Fruit fly (Drosophila melanogaster) whole organism, embryonic: ENCODE measurements around the gene Unc-115b.

Experiments used
- ATbp ChIP-seq: fragments of 200-800 bp; sonication (Bioruptor generic); optimal IDR thresholded peaks from 2 replicates; lab custom pipeline; 2017; ENCODE audit warnings: missing biosample characterization, mild to moderate bottlenecking, missing genetic modification characterization, missing genetic modification reagents
- B-H2 ChIP-seq: fragments of 200-800 bp; sonication (Bioruptor generic); optimal IDR thresholded peaks from 2 replicates; lab custom pipeline; 2018; ENCODE audit warnings: missing biosample characterization, mild to moderate bottlenecking, missing genetic modification characterization
- CG10431 ChIP-seq: fragments of 200-800 bp; sonication (Bioruptor generic); optimal IDR thresholded peaks from 3 replicates; lab custom pipeline; 2018; ENCODE audit warnings: missing biosample characterization, mild to moderate bottlenecking, missing genetic modification characterization
- CG12155 ChIP-seq: fragments of 200-800 bp; sonication (Bioruptor generic); optimal IDR thresholded peaks from 3 replicates; lab custom pipeline; 2016; ENCODE audit warnings: missing biosample characterization, missing genetic modification characterization
- CG1233 ChIP-seq: fragments of 200-800 bp; sonication (Bioruptor generic); optimal IDR thresholded peaks from 4 replicates; lab custom pipeline; 2018; ENCODE audit warnings: missing biosample characterization, mild to moderate bottlenecking, missing genetic modification characterization
- CG12942 ChIP-seq: fragments of 200-800 bp; sonication (Bioruptor generic); optimal IDR thresholded peaks from 3 replicates; lab custom pipeline; 2016; ENCODE audit warnings: missing biosample characterization, missing genetic modification characterization
- CG15601 ChIP-seq: fragments of 200-800 bp; sonication (Bioruptor generic); optimal IDR thresholded peaks from 3 replicates; lab custom pipeline; 2019; ENCODE audit warnings: missing biosample characterization, mild to moderate bottlenecking, missing genetic modification characterization, moderate library complexity
- CG17359 ChIP-seq: fragments of 200-800 bp; sonication (Bioruptor generic); optimal IDR thresholded peaks from 3 replicates; lab custom pipeline; 2018; ENCODE audit warnings: missing biosample characterization, mild to moderate bottlenecking, missing genetic modification characterization, moderate library complexity
- CG1792 ChIP-seq: fragments of 200-800 bp; sonication (Bioruptor generic); optimal IDR thresholded peaks from 2 replicates; lab custom pipeline; 2016; ENCODE audit warnings: missing biosample characterization, missing genetic modification characterization
- CG2678 ChIP-seq: fragments of 200-800 bp; sonication (Bioruptor generic); optimal IDR thresholded peaks from 3 replicates; lab custom pipeline; 2019; ENCODE audit warnings: missing biosample characterization, mild to moderate bottlenecking, missing genetic modification characterization, moderate library complexity
- CG34376 ChIP-seq: fragments of 200-800 bp; sonication (Bioruptor generic); optimal IDR thresholded peaks from 2 replicates; lab custom pipeline; 2018; ENCODE audit warnings: missing biosample characterization, mild to moderate bottlenecking, missing genetic modification characterization
- CG5180 ChIP-seq: fragments of 200-800 bp; sonication (Bioruptor generic); optimal IDR thresholded peaks from 3 replicates; lab custom pipeline; 2017; ENCODE audit warnings: missing biosample characterization, missing genetic modification characterization, mild to moderate bottlenecking, moderate library complexity, missing genetic modification reagents
- CG6791 ChIP-seq: fragments of 200-800 bp; sonication (Bioruptor generic); IDR thresholded peaks from 3 replicates; pipeline ENCODE4 v1.3.6; 2022; ENCODE audit warnings: missing biosample characterization, missing genetic modification characterization; ENCODE audit not compliant: partially characterized antibody
- CG7745 ChIP-seq: fragments of 200-800 bp; sonication (Bioruptor generic); optimal IDR thresholded peaks from 2 replicates; lab custom pipeline; 2018; ENCODE audit warnings: missing biosample characterization, mild to moderate bottlenecking, missing genetic modification characterization, moderate library complexity
- CG8281 ChIP-seq: fragments of 200-800 bp; sonication (Bioruptor generic); optimal IDR thresholded peaks from 2 replicates; lab custom pipeline; 2018; ENCODE audit warnings: missing biosample characterization, mild to moderate bottlenecking, missing genetic modification characterization, moderate library complexity
- CG8359 ChIP-seq: fragments of 200-800 bp; sonication (Bioruptor generic); optimal IDR thresholded peaks from 2 replicates; lab custom pipeline; 2017; ENCODE audit warnings: missing biosample characterization, mild to moderate bottlenecking, missing genetic modification characterization, borderline replicate concordance
- CoRest ChIP-seq: fragments of 200-800 bp; sonication (Bioruptor generic); optimal IDR thresholded peaks from 3 replicates; lab custom pipeline; 2018; ENCODE audit warnings: missing biosample characterization, mild to moderate bottlenecking, missing genetic modification characterization, moderate library complexity
- Dip3 ChIP-seq: fragments of 200-800 bp; sonication (Bioruptor generic); optimal IDR thresholded peaks from 3 replicates; lab custom pipeline; 2016; ENCODE audit warnings: missing biosample characterization, missing genetic modification characterization
- E2f2 ChIP-seq: fragments of 200-800 bp; sonication (Bioruptor generic); IDR thresholded peaks from 2 replicates; pipeline ENCODE4 v1.3.6; 2022; ENCODE audit warnings: missing biosample characterization, missing genetic modification characterization
- Ets65A ChIP-seq: fragments of 200-800 bp; sonication (Bioruptor generic); peaks from one replicate; lab custom pipeline; 2016; ENCODE audit warnings: missing biosample characterization, missing genetic modification characterization
- Fer1 ChIP-seq: fragments of 200-800 bp; sonication (Bioruptor generic); optimal IDR thresholded peaks from 2 replicates; lab custom pipeline; 2017; ENCODE audit warnings: missing biosample characterization, mild to moderate bottlenecking, missing genetic modification characterization
- Fer3 ChIP-seq: fragments of 200-800 bp; sonication (Bioruptor generic); optimal IDR thresholded peaks from 2 replicates; lab custom pipeline; 2018; ENCODE audit warnings: missing biosample characterization, mild to moderate bottlenecking, missing genetic modification characterization, moderate library complexity
- MTF-1 ChIP-seq: fragments of 200-800 bp; sonication (Bioruptor generic); optimal IDR thresholded peaks from 2 replicates; lab custom pipeline; 2018; ENCODE audit warnings: missing biosample characterization, mild to moderate bottlenecking, missing genetic modification characterization, borderline replicate concordance
- Nf-YB ChIP-seq: fragments of 200-800 bp; sonication (Bioruptor generic); optimal IDR thresholded peaks from 3 replicates; lab custom pipeline; 2019; ENCODE audit warnings: missing biosample characterization, mild to moderate bottlenecking, missing genetic modification characterization, moderate library complexity
- NfI ChIP-seq: fragments of 200-800 bp; sonication (Bioruptor generic); optimal IDR thresholded peaks from 3 replicates; lab custom pipeline; 2018; ENCODE audit warnings: missing biosample characterization, mild to moderate bottlenecking, missing genetic modification characterization, moderate library complexity
- Oli ChIP-seq: fragments of 200-800 bp; sonication (Bioruptor generic); optimal IDR thresholded peaks from 2 replicates; lab custom pipeline; 2018; ENCODE audit warnings: missing biosample characterization, mild to moderate bottlenecking, missing genetic modification characterization, moderate library complexity
- Opbp ChIP-seq: fragments of 200-800 bp; sonication (Bioruptor generic); IDR thresholded peaks from 3 replicates; pipeline ENCODE4 v1.3.6; 2022; ENCODE audit warnings: missing biosample characterization, missing genetic modification characterization; ENCODE audit not compliant: partially characterized antibody
- PHDP ChIP-seq: fragments of 200-800 bp; sonication (Bioruptor generic); optimal IDR thresholded peaks from 3 replicates; lab custom pipeline; 2018; ENCODE audit warnings: missing biosample characterization, mild to moderate bottlenecking, missing genetic modification characterization, moderate library complexity
- Ssrp ChIP-seq: fragments of 200-800 bp; sonication (Bioruptor generic); optimal IDR thresholded peaks from 2 replicates; lab custom pipeline; 2018; ENCODE audit warnings: missing biosample characterization, mild to moderate bottlenecking, missing genetic modification characterization, moderate library complexity
- Trl ChIP-seq, 3 experiments: fragments of >200 bp in 2 of 3; fragments of 200-800 bp in 1 of 3; sonication (Bioruptor generic) in 1 of 3; optimal IDR thresholded peaks; 2 replicates in 1 of 3; 3 replicates in 2 of 3; lab custom pipeline; 2016 to 2017; ENCODE audit warnings: missing biosample characterization in 1 of 3, missing genetic modification characterization in 1 of 3
- Xbp1 ChIP-seq: fragments of 200-800 bp; sonication (Bioruptor generic); optimal IDR thresholded peaks from 3 replicates; lab custom pipeline; 2016; ENCODE audit warnings: missing biosample characterization, mild to moderate bottlenecking, missing genetic modification characterization
- bigmax ChIP-seq: fragments of 200-800 bp; sonication (Bioruptor generic); optimal IDR thresholded peaks from 2 replicates; lab custom pipeline; 2018; ENCODE audit warnings: missing biosample characterization, mild to moderate bottlenecking, missing genetic modification characterization
- cas ChIP-seq: fragments of 200-800 bp; sonication (Bioruptor generic); IDR thresholded peaks from 2 replicates; pipeline ENCODE4 v1.3.6; 2022; ENCODE audit warnings: missing biosample characterization, missing genetic modification characterization
- chm ChIP-seq: fragments of 200-800 bp; sonication (Bioruptor generic); IDR thresholded peaks from 2 replicates; pipeline ENCODE4 v1.3.6; 2022; ENCODE audit warnings: missing biosample characterization, missing genetic modification characterization
- cwo ChIP-seq: fragments of 200-800 bp; sonication (Bioruptor generic); optimal IDR thresholded peaks from 3 replicates; lab custom pipeline; 2017; ENCODE audit warnings: missing biosample characterization, missing genetic modification characterization, mild to moderate bottlenecking, moderate library complexity, missing genetic modification reagents
- dimm ChIP-seq: fragments of 200-800 bp; sonication (Bioruptor generic); IDR thresholded peaks from 2 replicates; pipeline ENCODE4 v1.3.6; 2022; ENCODE audit warnings: missing biosample characterization, missing genetic modification characterization
- eyg ChIP-seq: fragments of 200-800 bp; sonication (Bioruptor generic); optimal IDR thresholded peaks from 3 replicates; lab custom pipeline; 2016; ENCODE audit warnings: missing biosample characterization, missing genetic modification characterization
- gem ChIP-seq: fragments of 200-800 bp; sonication (Bioruptor generic); optimal IDR thresholded peaks from 2 replicates; lab custom pipeline; 2019; ENCODE audit warnings: missing biosample characterization, mild to moderate bottlenecking, missing genetic modification characterization, moderate library complexity
- gro ChIP-seq: fragments of 200-800 bp; sonication (Bioruptor generic); optimal IDR thresholded peaks from 2 replicates; lab custom pipeline; 2016; ENCODE audit warnings: missing biosample characterization, missing genetic modification characterization
- gsb-n ChIP-seq: fragments of 200-800 bp; sonication (Bioruptor generic); optimal IDR thresholded peaks from 3 replicates; lab custom pipeline; 2018; ENCODE audit warnings: missing biosample characterization, mild to moderate bottlenecking, missing genetic modification characterization
- lab ChIP-seq: fragments of 200-800 bp; sonication (Bioruptor generic); optimal IDR thresholded peaks from 3 replicates; lab custom pipeline; 2017; ENCODE audit warnings: missing biosample characterization, missing genetic modification characterization, mild to moderate bottlenecking, moderate library complexity, missing genetic modification reagents
- lilli ChIP-seq: fragments of 200-800 bp; sonication (Bioruptor generic); optimal IDR thresholded peaks from 3 replicates; lab custom pipeline; 2016; ENCODE audit warnings: missing biosample characterization, missing genetic modification characterization
- luna ChIP-seq: fragments of 200-800 bp; sonication (Bioruptor generic); optimal IDR thresholded peaks from 2 replicates; lab custom pipeline; 2016; ENCODE audit warnings: missing biosample characterization, missing genetic modification characterization
- run ChIP-seq: fragments of 200-800 bp; sonication (Bioruptor generic); optimal IDR thresholded peaks from 3 replicates; lab custom pipeline; 2018; ENCODE audit warnings: missing biosample characterization, mild to moderate bottlenecking, missing genetic modification characterization
- so ChIP-seq: fragments of 200-800 bp; sonication (Bioruptor generic); IDR thresholded peaks from 3 replicates; pipeline ENCODE4 v1.3.6; 2022; ENCODE audit warnings: missing biosample characterization, missing genetic modification characterization
- wek ChIP-seq: fragments of 200-800 bp; sonication (Bioruptor generic); optimal IDR thresholded peaks from 3 replicates; lab custom pipeline; 2018; ENCODE audit warnings: missing biosample characterization, mild to moderate bottlenecking, missing genetic modification characterization, moderate library complexity

Gene Unc-115b

dm6 chr3R:9701897-9702296, 9.3 kb upstream of the Unc-115b start (continued):
- TF ChIP-seq CG2678 (peak; percentile 7), bigmax (GFP tag; lab: Kevin White, UChicago) (peak; percentile 51), CoRest (tag; lab: Kevin White, UChicago) (peak; percentile 23), Xbp1 (GFP tag; lab: Kevin White, UChicago) (peak; percentile 13), CG17359 (peak; percentile 30), gem (tag; lab: Kevin White, UChicago) (peak; percentile 58), cas (GFP tag; lab: Robert Waterston, UW) (no peak), Ssrp (tag; lab: Kevin White, UChicago) (peak; percentile 24), lilli (GFP tag; lab: Kevin White, UChicago) (peak; percentile 2), CG12155 (GFP tag; lab: Kevin White, UChicago) (peak; percentile 4), Fer3 (peak; percentile 20), Ets65A (peak; percentile 11), PHDP (tag; lab: Kevin White, UChicago) (peak; percentile 2)

- TF ChIP-seq gsb-n (tag; lab: Kevin White, UChicago) (no peak), dimm (GFP tag; lab: Robert Waterston, UW) (no peak), CG7745 (tag; lab: Kevin White, UChicago) (no peak), CG10431 (GFP tag; lab: Kevin White, UChicago) (no peak), Trl (optimal IDR thresholded peaks at IDR 0.05; lab: Kevin White, UChicago) (no peak), Trl (GFP tag; optimal IDR thresholded peaks at IDR 0.05; lab: Kevin White, UChicago) (peak; percentile 1), CG8359 (no peak), Fer3 (peak; percentile 39), wek (GFP tag; lab: Kevin White, UChicago) (peak; percentile 55), NfI (GFP tag; lab: Kevin White, UChicago) (peak; percentile 45), CG15601 (tag; lab: Kevin White, UChicago) (peak; percentile 4), ATbp (peak; percentile 36), CG8281 (tag; lab: Kevin White, UChicago) (peak; percentile 1), CG5180 (peak; percentile 45), MTF-1 (GFP tag; lab: Kevin White, UChicago) (peak; percentile 56), chm (GFP tag; lab: Robert Waterston, UW) (no peak), eyg (peak; percentile 28), CG12942 (GFP tag; lab: Kevin White, UChicago) (peak; percentile 44), so (GFP tag; lab: Robert Waterston, UW) (no peak), Nf-YB (peak; percentile 8), Dip3 (GFP tag; lab: Kevin White, UChicago) (peak; percentile 15), lab (GFP tag; lab: Kevin White, UChicago) (peak; percentile 57), run (tag; lab: Kevin White, UChicago) (no peak), Opbp (no peak), CG1792 (GFP tag; lab: Kevin White, UChicago) (peak; percentile 27), CG6791 (GFP tag; lab: Robert Waterston, UW) (no peak), Oli (tag; lab: Kevin White, UChicago) (peak; percentile 17), CG1233 (peak; percentile 51), gro (GFP tag; lab: Kevin White, UChicago) (peak; percentile 31), cwo (GFP tag; lab: Kevin White, UChicago) (peak; percentile 10), Fer1 (GFP tag; lab: Kevin White, UChicago) (peak; percentile 40), B-H2 (GFP tag; lab: Kevin White, UChicago) (peak; percentile 32), luna (GFP tag; lab: Kevin White, UChicago) (peak; percentile 34), E2f2 (no peak), CG34376 (peak; percentile 34), gem (tag; lab: Kevin White, UChicago) (peak; percentile 36)
Measured at dm6 chr3R:9701148-9701703, 8.7 kb upstream of the Unc-115b start.
